Worm (Caenorhabditis elegans) whole organism, L2 larva: Measurements from ENCODE around the gene srd-65.

Experiments
- ama-1 ChIP-seq: fragments of 150-350 bp; optimal IDR thresholded peaks from 2 replicates; lab custom pipeline; 2018; ENCODE audit warnings: inconsistent platforms
- egl-27 ChIP-seq: sonication (generic microtip); optimal IDR thresholded peaks from 3 replicates; lab custom pipeline; 2017; ENCODE audit warnings: missing biosample characterization, missing genetic modification reagents, missing genetic modification characterization
- lsy-2 ChIP-seq, 2 experiments: fragments of 150-350 bp in 1 of 2; sonication (generic microtip) in 1 of 2; optimal IDR thresholded peaks; 2 replicates each; lab custom pipeline; 2014 to 2017; ENCODE audit warnings: missing biosample characterization in 2 of 2, missing genetic modification characterization in 2 of 2
- skn-1 ChIP-seq: sonication (generic microtip); optimal IDR thresholded peaks from 2 replicates; lab custom pipeline; 2017; ENCODE audit warnings: missing biosample characterization, missing genetic modification characterization
- unc-39 ChIP-seq: fragments of 150-350 bp; optimal IDR thresholded peaks from 2 replicates; lab custom pipeline; 2014; ENCODE audit warnings: missing biosample characterization, missing genetic modification characterization
- unc-62 ChIP-seq: fragments of 150-350 bp; optimal IDR thresholded peaks from 2 replicates; lab custom pipeline; 2014; ENCODE audit warnings: missing biosample characterization, missing genetic modification reagents, missing genetic modification characterization

ce11 chrIII:2197706-2198105 lies 26.1 kb downstream of the srd-65 start, which contains the start of gene C39B5.6:
- TF ChIP-seq ama-1 (lab: Kevin White, UChicago) (no peak), lsy-2 (tag; optimal IDR thresholded peaks at IDR 0.05; lab: Kevin White, UChicago) (no peak), skn-1 (tag; lab: Kevin White, UChicago) (no peak), unc-62 (GFP tag; lab: Kevin White, UChicago) (no peak), egl-27 (no peak), unc-39 (no peak)
